Fruit fly (Drosophila melanogaster) whole organism, adult: ENCODE measurements around the gene Tpi.
A peak's percentile ranks its signal among the peaks of the same experiment; 100 is the strongest.

Source experiments
- CG11617 ChIP-seq: fragments of 200-800 bp; sonication (Bioruptor generic); optimal IDR thresholded peaks from 2 replicates; lab custom pipeline; 2017; ENCODE audit warnings: mild to moderate bottlenecking, missing biosample characterization, missing genetic modification reagents, missing genetic modification characterization
- CG12768 ChIP-seq: fragments of 200-800 bp; sonication (Bioruptor generic); optimal IDR thresholded peaks from 2 replicates; lab custom pipeline; 2017; ENCODE audit warnings: missing biosample characterization, missing genetic modification characterization, mild to moderate bottlenecking, moderate library complexity, missing genetic modification reagents
- CG14711 ChIP-seq: fragments of 200-800 bp; sonication (Bioruptor generic); optimal IDR thresholded peaks from 2 replicates; lab custom pipeline; 2018; ENCODE audit warnings: missing biosample characterization, mild to moderate bottlenecking, missing genetic modification characterization, moderate library complexity
- CG1620 ChIP-seq: fragments of 200-800 bp; sonication (Bioruptor generic); optimal IDR thresholded peaks from 2 replicates; lab custom pipeline; 2016; ENCODE audit warnings: missing biosample characterization, missing genetic modification characterization
- CG33017 ChIP-seq: fragments of 200-800 bp; sonication (Bioruptor generic); optimal IDR thresholded peaks from 2 replicates; lab custom pipeline; 2018; ENCODE audit warnings: missing biosample characterization, mild to moderate bottlenecking, missing genetic modification characterization, moderate library complexity
- CG5204 ChIP-seq: fragments of 200-800 bp; sonication (Bioruptor generic); optimal IDR thresholded peaks from 2 replicates; lab custom pipeline; 2016; ENCODE audit warnings: missing biosample characterization, missing genetic modification characterization
- CG7045 ChIP-seq: fragments of 200-800 bp; sonication (Bioruptor generic); optimal IDR thresholded peaks from 2 replicates; lab custom pipeline; 2017; ENCODE audit warnings: missing biosample characterization, mild to moderate bottlenecking, missing genetic modification characterization
- CG7101 ChIP-seq: fragments of 200-800 bp; sonication (Bioruptor generic); optimal IDR thresholded peaks from 2 replicates; lab custom pipeline; 2018; ENCODE audit warnings: missing biosample characterization, mild to moderate bottlenecking, missing genetic modification characterization, moderate library complexity
- Clk ChIP-seq: fragments of 200-800 bp; sonication (Bioruptor generic); optimal IDR thresholded peaks from 2 replicates; lab custom pipeline; 2017; ENCODE audit warnings: missing biosample characterization, missing genetic modification characterization
- Crg-1 ChIP-seq: fragments of 200-800 bp; sonication (Bioruptor generic); optimal IDR thresholded peaks from 2 replicates; lab custom pipeline; 2016; ENCODE audit warnings: missing biosample characterization, missing genetic modification characterization
- Hr96 ChIP-seq: fragments of 200-800 bp; sonication (Bioruptor generic); optimal IDR thresholded peaks from 2 replicates; lab custom pipeline; 2016; ENCODE audit warnings: missing biosample characterization, missing genetic modification characterization
- Mnt ChIP-seq: fragments of 200-800 bp; sonication (Bioruptor generic); optimal IDR thresholded peaks from 2 replicates; lab custom pipeline; 2016; ENCODE audit warnings: missing biosample characterization, mild to moderate bottlenecking, missing genetic modification characterization
- bab1 ChIP-seq: fragments of 200-800 bp; sonication (Bioruptor generic); optimal IDR thresholded peaks from 3 replicates; lab custom pipeline; 2019; ENCODE audit warnings: missing biosample characterization, mild to moderate bottlenecking, missing genetic modification characterization, moderate library complexity
- cic ChIP-seq: fragments of 200-800 bp; sonication (Bioruptor generic); optimal IDR thresholded peaks from 2 replicates; lab custom pipeline; 2017; ENCODE audit warnings: missing biosample characterization, mild to moderate bottlenecking, missing genetic modification characterization, moderate library complexity
- cnc ChIP-seq, 2 experiments: fragments of >200 bp; optimal IDR thresholded peaks; 2 replicates each; lab custom pipeline; 2017
- kay ChIP-seq: fragments of 200-800 bp; sonication (Bioruptor generic); peaks from one replicate; lab custom pipeline; 2016; ENCODE audit warnings: missing biosample characterization, missing genetic modification characterization, borderline replicate concordance
- ovo ChIP-seq: fragments of 200-800 bp; sonication (Bioruptor generic); optimal IDR thresholded peaks from 2 replicates; lab custom pipeline; 2016; ENCODE audit warnings: missing biosample characterization, missing genetic modification characterization
- pad ChIP-seq: fragments of 200-800 bp; sonication (Bioruptor generic); optimal IDR thresholded peaks from 3 replicates; lab custom pipeline; 2017; ENCODE audit warnings: missing biosample characterization, missing genetic modification characterization, mild to moderate bottlenecking, moderate library complexity, missing genetic modification reagents
- tj ChIP-seq: fragments of 200-800 bp; sonication (Bioruptor generic); optimal IDR thresholded peaks from 3 replicates; lab custom pipeline; 2017; ENCODE audit warnings: missing biosample characterization, mild to moderate bottlenecking, missing genetic modification characterization, moderate library complexity
- toe ChIP-seq: fragments of 200-800 bp; sonication (Bioruptor generic); optimal IDR thresholded peaks from 2 replicates; lab custom pipeline; 2016; ENCODE audit warnings: missing biosample characterization, missing genetic modification characterization

Gene Tpi

dm6 chr3R:30100976-30101332 lies 33.4 kb downstream of the Tpi start:
- TF ChIP-seq Mnt (GFP tag; lab: Kevin White, UChicago) (no peak), CG11617 (no peak), Crg-1 (no peak), tj (GFP tag; lab: Kevin White, UChicago) (no peak), Hr96 (no peak), CG14711 (tag; lab: Kevin White, UChicago) (no peak), toe (GFP tag; lab: Kevin White, UChicago) (no peak), CG7101 (tag; lab: Kevin White, UChicago) (no peak), CG1620 (GFP tag; lab: Kevin White, UChicago) (no peak), cnc (optimal IDR thresholded peaks at IDR 0.05; lab: Kevin White, UChicago) (no peak), CG5204 (no peak), CG12768 (GFP tag; lab: Kevin White, UChicago) (no peak), bab1 (GFP tag; lab: Kevin White, UChicago) (no peak), pad (GFP tag; lab: Kevin White, UChicago) (no peak), CG7045 (no peak), Clk (GFP tag; lab: Kevin White, UChicago) (no peak), ovo (GFP tag; lab: Kevin White, UChicago) (no peak), CG33017 (tag; lab: Kevin White, UChicago) (no peak), cic (GFP tag; lab: Kevin White, UChicago) (no peak)

dm6 chr3R:30100325-30100975 lies 33.9 kb downstream of the Tpi start:
- TF ChIP-seq tj (GFP tag; lab: Kevin White, UChicago) (peak; percentile 83), ovo (GFP tag; lab: Kevin White, UChicago) (peak; percentile 94), Mnt (GFP tag; lab: Kevin White, UChicago) (peak; percentile 15), pad (GFP tag; lab: Kevin White, UChicago) (peak; percentile 99), Hr96 (peak; percentile 35), Clk (GFP tag; lab: Kevin White, UChicago) (no peak), CG7045 (no peak), Crg-1 (no peak), kay (GFP tag; lab: Kevin White, UChicago) (no peak)

- peak; percentile 78 for TF ChIP-seq CG12768 (GFP tag; lab: Kevin White, UChicago)
- TF ChIP-seq tj (GFP tag; lab: Kevin White, UChicago): peak; percentile 66
- peak; percentile 38 for TF ChIP-seq CG7045
- TF ChIP-seq pad (GFP tag; lab: Kevin White, UChicago): no peak
- peak; percentile 57 for TF ChIP-seq CG7101 (tag; lab: Kevin White, UChicago)
- TF ChIP-seq CG1620 (GFP tag; lab: Kevin White, UChicago): peak; percentile 49
- peak; percentile 81 for TF ChIP-seq cic (GFP tag; lab: Kevin White, UChicago)
- TF ChIP-seq toe (GFP tag; lab: Kevin White, UChicago): peak; percentile 88
- peak; percentile 76 for TF ChIP-seq CG11617
- TF ChIP-seq CG33017 (tag; lab: Kevin White, UChicago): peak; percentile 84
- no peak for TF ChIP-seq bab1 (GFP tag; lab: Kevin White, UChicago)
- peak; percentile 79 for TF ChIP-seq kay (GFP tag; lab: Kevin White, UChicago)
- TF ChIP-seq Mnt (GFP tag; lab: Kevin White, UChicago): peak; percentile 65
- no peak for TF ChIP-seq cnc (optimal IDR thresholded peaks at IDR 0.05; lab: Kevin White, UChicago)
- peak; percentile 50 for TF ChIP-seq Crg-1
- peak; percentile 65 for TF ChIP-seq Hr96
- no peak for TF ChIP-seq CG14711 (tag; lab: Kevin White, UChicago)
- TF ChIP-seq ovo (GFP tag; lab: Kevin White, UChicago): peak; percentile 47
- TF ChIP-seq CG5204: peak; percentile 39
- TF ChIP-seq Clk (GFP tag; lab: Kevin White, UChicago): peak; percentile 47
Observed at dm6 chr3R:30099341-30099871, 35.0 kb downstream of the Tpi start.

dm6 chr3R:30098229-30098628 lies 36.2 kb downstream of the Tpi start:
- TF ChIP-seq CG7101 (tag; lab: Kevin White, UChicago) (no peak), CG1620 (GFP tag; lab: Kevin White, UChicago) (no peak), cnc (optimal IDR thresholded peaks at IDR 0.05; lab: Kevin White, UChicago) (no peak), cic (GFP tag; lab: Kevin White, UChicago) (no peak), CG11617 (no peak), kay (GFP tag; lab: Kevin White, UChicago) (no peak), Clk (GFP tag; lab: Kevin White, UChicago) (no peak), Crg-1 (no peak), pad (GFP tag; lab: Kevin White, UChicago) (no peak), ovo (GFP tag; lab: Kevin White, UChicago) (no peak)

dm6 chr3R:30095855-30096254 lies 38.5 kb downstream of the Tpi start:
- no peak for TF ChIP-seq CG12768 (GFP tag; lab: Kevin White, UChicago)
- peak; percentile 10 for TF ChIP-seq CG14711 (tag; lab: Kevin White, UChicago)
- peak; percentile 19 for TF ChIP-seq CG7101 (tag; lab: Kevin White, UChicago)

- TF ChIP-seq Crg-1: no peak
- TF ChIP-seq cnc (optimal IDR thresholded peaks at IDR 0.05; lab: Kevin White, UChicago): no peak
- TF ChIP-seq CG14711 (tag; lab: Kevin White, UChicago): no peak
- TF ChIP-seq CG1620 (GFP tag; lab: Kevin White, UChicago): no peak
- TF ChIP-seq Mnt (GFP tag; lab: Kevin White, UChicago): no peak
- TF ChIP-seq pad (GFP tag; lab: Kevin White, UChicago): no peak
- TF ChIP-seq tj (GFP tag; lab: Kevin White, UChicago): no peak
- no peak for TF ChIP-seq cic (GFP tag; lab: Kevin White, UChicago)
- no peak for TF ChIP-seq Hr96
- no peak for TF ChIP-seq CG7045
- TF ChIP-seq ovo (GFP tag; lab: Kevin White, UChicago): no peak
- TF ChIP-seq Clk (GFP tag; lab: Kevin White, UChicago): no peak
- no peak for TF ChIP-seq CG12768 (GFP tag; lab: Kevin White, UChicago)
- no peak for TF ChIP-seq CG5204
- no peak for TF ChIP-seq toe (GFP tag; lab: Kevin White, UChicago)
Observed at dm6 chr3R:30095381-30095780, 39.0 kb downstream of the Tpi start.
